Worm (Caenorhabditis elegans): Measurements from ENCODE around the gene ZK1320.13.
"Not testable (repeated sequence)": the region's sequence is repeated elsewhere in the genome, so short reads cannot be mapped to it uniquely, and the experiment has no call there.

The ZK1320.13 gene

DNA sequence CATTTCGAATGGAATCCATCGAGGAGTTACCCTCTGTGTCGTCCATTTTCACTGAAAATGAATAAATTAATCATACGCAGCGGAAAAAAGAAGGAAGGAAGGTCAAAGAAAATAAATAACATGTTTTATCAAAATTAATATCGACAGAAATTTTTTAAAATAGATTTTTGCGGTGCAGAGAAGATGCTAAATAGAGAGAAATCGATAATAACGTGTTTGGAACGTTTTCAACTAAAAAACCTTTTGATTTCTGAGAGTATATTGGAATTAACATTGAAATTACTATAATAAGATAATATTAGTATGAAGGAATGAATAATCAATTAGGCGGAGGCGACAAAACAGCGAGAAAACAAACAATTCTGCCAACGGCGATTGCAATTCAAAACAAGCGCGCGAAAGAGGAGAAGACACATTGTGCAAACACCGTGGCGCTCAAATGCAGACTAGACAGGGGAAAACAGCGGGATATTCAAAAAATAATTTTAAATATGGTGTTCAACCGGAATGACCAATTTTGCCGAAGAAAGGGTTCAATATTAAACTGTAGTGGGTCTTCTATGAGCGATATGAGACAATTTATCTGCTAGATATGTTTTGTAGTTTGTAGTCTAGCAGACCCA lies 35.9 kb downstream of the ZK1320.13 start, which contains the start of gene wee-1.3:
Gene wee-1.3 (minus strand): TSS at position 51 of the 623 bp plus-strand sequence.
- TF ChIP-seq ceh-43 (GFP tag; optimal IDR thresholded peaks at IDR 0.05) (no peak), lin-13 (tag; optimal IDR thresholded peaks at IDR 0.05) (peak; percentile 80), drap-1 (GFP tag; optimal IDR thresholded peaks at IDR 0.05) (peak; percentile 48), nhr-237 (tag; optimal IDR thresholded peaks at IDR 0.05) (peak; percentile 79), mep-1 (tag; optimal IDR thresholded peaks at IDR 0.05) (peak; percentile 75), ces-1 (GFP tag; optimal IDR thresholded peaks at IDR 0.05) (peak; percentile 58), pha-4 (tag; optimal IDR thresholded peaks at IDR 0.05) (peak; percentile 78), elt-3 (tag; optimal IDR thresholded peaks at IDR 0.05) (no peak), lin-32 (GFP tag; optimal IDR thresholded peaks at IDR 0.05) (no peak), ceh-39 (tag; optimal IDR thresholded peaks at IDR 0.05) (peak; percentile 45), mab-5 (tag; optimal IDR thresholded peaks at IDR 0.05) (no peak), mls-2 (tag; optimal IDR thresholded peaks at IDR 0.05) (peak; percentile 47), unc-120 (tag; optimal IDR thresholded peaks at IDR 0.05; ENCODE audit: poor library complexity, severe bottlenecking) (peak; percentile 51), hlh-1 (tag; optimal IDR thresholded peaks at IDR 0.05) (peak; percentile 20), unc-62 (GFP tag; optimal IDR thresholded peaks at IDR 0.05) (no peak), flh-1 (GFP tag; optimal IDR thresholded peaks at IDR 0.05) (no peak), lsy-2 (tag; optimal IDR thresholded peaks at IDR 0.05) (peak; percentile 89)

ce11 chrII:9717904-9718303 lies 37.3 kb downstream of the ZK1320.13 start, which contains the start of gene Y53C12A.6:
Gene Y53C12A.6 (minus strand): TSS chrII:9718004.
- TF ChIP-seq snpc-4 (tag; optimal IDR thresholded peaks at IDR 0.05) (no peak), lin-32 (GFP tag; optimal IDR thresholded peaks at IDR 0.05) (no peak), blmp-1 (tag; optimal IDR thresholded peaks at IDR 0.05) (no peak), zip-8 (tag; optimal IDR thresholded peaks at IDR 0.05) (no peak), ztf-11 (tag; optimal IDR thresholded peaks at IDR 0.05) (no peak), unc-120 (tag; optimal IDR thresholded peaks at IDR 0.05; ENCODE audit: poor library complexity, severe bottlenecking) (no peak), lsy-2 (tag; optimal IDR thresholded peaks at IDR 0.05) (no peak), elt-1 (tag; optimal IDR thresholded peaks at IDR 0.05; ENCODE audit: borderline replicate concordance, insufficient read depth) (no peak), drap-1 (GFP tag; optimal IDR thresholded peaks at IDR 0.05) (no peak), hlh-1 (tag; optimal IDR thresholded peaks at IDR 0.05) (no peak), nhr-237 (tag; optimal IDR thresholded peaks at IDR 0.05) (no peak), nhr-76 (tag; optimal IDR thresholded peaks at IDR 0.05) (no peak), unc-62 (GFP tag; optimal IDR thresholded peaks at IDR 0.05) (no peak), sem-2 (GFP tag; optimal IDR thresholded peaks at IDR 0.05) (no peak), sptf-1 (tag; optimal IDR thresholded peaks at IDR 0.05) (no peak), ceh-83 (GFP tag; optimal IDR thresholded peaks at IDR 0.05) (no peak)

- TF ChIP-seq elt-1 (tag; optimal IDR thresholded peaks at IDR 0.05; ENCODE audit: borderline replicate concordance, insufficient read depth); cnd-1 (tag; optimal IDR thresholded peaks at IDR 0.05); lsy-2 (tag; optimal IDR thresholded peaks at IDR 0.05): not testable (repeated sequence)
Measured at ce11 chrII:9718631-9719252, 38.1 kb downstream of the ZK1320.13 start, which contains the start of gene Y53C12A.11. Gene Y53C12A.11 (minus strand): TSS chrII:9718698.

DNA sequence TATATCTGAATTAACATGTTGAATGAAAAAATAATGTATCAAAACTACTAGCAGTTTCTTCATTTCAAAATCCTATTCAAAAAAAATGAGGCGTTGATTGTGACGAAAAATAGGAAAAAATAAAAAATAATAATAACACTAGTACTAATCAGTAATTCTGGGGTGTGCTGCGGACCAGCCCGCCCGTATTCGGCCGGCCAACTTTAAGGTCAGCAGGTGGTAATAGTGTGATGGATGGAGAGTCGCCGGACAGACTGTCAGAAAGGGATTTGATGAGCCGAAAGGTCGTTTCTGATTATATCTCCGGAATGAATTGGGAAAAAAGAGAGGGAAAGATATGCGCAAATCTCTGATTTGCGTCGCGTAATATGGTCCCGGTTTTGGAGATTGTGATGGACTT lies 43.9 kb downstream of the ZK1320.13 start, which contains the start of gene cutl-2:
Gene cutl-2 (minus strand): TSS at position 210 of the 400 bp plus-strand sequence.
- TF ChIP-seq hlh-1 (tag; optimal IDR thresholded peaks at IDR 0.05) (no peak), nhr-2 (tag; optimal IDR thresholded peaks at IDR 0.05) (peak; percentile 91), sem-2 (GFP tag; optimal IDR thresholded peaks at IDR 0.05) (no peak), bed-3 (GFP tag; optimal IDR thresholded peaks at IDR 0.05) (no peak), mls-2 (tag; optimal IDR thresholded peaks at IDR 0.05) (no peak), elt-1 (tag; optimal IDR thresholded peaks at IDR 0.05; ENCODE audit: borderline replicate concordance, insufficient read depth) (peak; percentile 79), unc-39 (tag; optimal IDR thresholded peaks at IDR 0.05) (no peak), nhr-237 (tag; optimal IDR thresholded peaks at IDR 0.05) (no peak), nhr-28 (tag; optimal IDR thresholded peaks at IDR 0.05) (no peak)

Measured in whole organism, mixed stage, embryonic.